Fruit fly (Drosophila melanogaster) whole organism, pupa: ENCODE measurements around the gene CG46466.

Experiments used
- CG13204 ChIP-seq: fragments of 200-800 bp; sonication (Bioruptor generic); optimal IDR thresholded peaks from 2 replicates; lab custom pipeline; 2018; ENCODE audit warnings: missing biosample characterization, mild to moderate bottlenecking, missing genetic modification characterization, moderate library complexity
- CG14655 ChIP-seq: fragments of 200-800 bp; sonication (Bioruptor generic); optimal IDR thresholded peaks from 3 replicates; lab custom pipeline; 2017; ENCODE audit warnings: mild to moderate bottlenecking, missing biosample characterization, missing genetic modification reagents, missing genetic modification characterization
- CG15710 ChIP-seq: fragments of 200-800 bp; sonication (Bioruptor generic); optimal IDR thresholded peaks from 2 replicates; lab custom pipeline; 2018; ENCODE audit warnings: missing biosample characterization, mild to moderate bottlenecking, missing genetic modification characterization, moderate library complexity
- CG32121 ChIP-seq: fragments of 200-800 bp; sonication (Bioruptor generic); IDR thresholded peaks from 2 replicates; pipeline ENCODE4 v1.3.6; 2022; ENCODE audit warnings: missing biosample characterization, missing genetic modification characterization
- CG34367 ChIP-seq: fragments of 200-800 bp; sonication (Bioruptor generic); optimal IDR thresholded peaks from 2 replicates; lab custom pipeline; 2018; ENCODE audit warnings: missing biosample characterization, mild to moderate bottlenecking, missing genetic modification characterization
- CG4496 ChIP-seq: fragments of 200-800 bp; sonication (Bioruptor generic); IDR thresholded peaks from 3 replicates; pipeline ENCODE4 v1.3.6; 2022; ENCODE audit warnings: missing biosample characterization, missing genetic modification characterization
- CG8159 ChIP-seq: fragments of 200-800 bp; sonication (Bioruptor generic); optimal IDR thresholded peaks from 3 replicates; lab custom pipeline; 2018; ENCODE audit warnings: missing biosample characterization, mild to moderate bottlenecking, missing genetic modification characterization, moderate library complexity
- D1 ChIP-seq: fragments of 200-800 bp; sonication (Bioruptor generic); optimal IDR thresholded peaks from 2 replicates; lab custom pipeline; 2018; ENCODE audit warnings: missing biosample characterization, mild to moderate bottlenecking, missing genetic modification characterization, moderate library complexity
- EcR ChIP-seq: fragments of 200-800 bp; sonication (Bioruptor generic); optimal IDR thresholded peaks from 3 replicates; lab custom pipeline; 2019; ENCODE audit warnings: missing biosample characterization, missing genetic modification characterization, mild to moderate bottlenecking, moderate library complexity, missing genetic modification reagents
- Ets98B ChIP-seq: fragments of 200-800 bp; sonication (Bioruptor generic); IDR thresholded peaks from 2 replicates; pipeline ENCODE4 v1.3.6; 2022; ENCODE audit warnings: missing biosample characterization, missing genetic modification characterization
- Pif1B ChIP-seq: fragments of 200-800 bp; sonication (Bioruptor generic); optimal IDR thresholded peaks from 3 replicates; lab custom pipeline; 2016; ENCODE audit warnings: missing biosample characterization, missing genetic modification characterization
- gl ChIP-seq: fragments of 200-800 bp; sonication (Bioruptor generic); optimal IDR thresholded peaks from 2 replicates; lab custom pipeline; 2018; ENCODE audit warnings: missing biosample characterization, mild to moderate bottlenecking, missing genetic modification characterization

DNA sequence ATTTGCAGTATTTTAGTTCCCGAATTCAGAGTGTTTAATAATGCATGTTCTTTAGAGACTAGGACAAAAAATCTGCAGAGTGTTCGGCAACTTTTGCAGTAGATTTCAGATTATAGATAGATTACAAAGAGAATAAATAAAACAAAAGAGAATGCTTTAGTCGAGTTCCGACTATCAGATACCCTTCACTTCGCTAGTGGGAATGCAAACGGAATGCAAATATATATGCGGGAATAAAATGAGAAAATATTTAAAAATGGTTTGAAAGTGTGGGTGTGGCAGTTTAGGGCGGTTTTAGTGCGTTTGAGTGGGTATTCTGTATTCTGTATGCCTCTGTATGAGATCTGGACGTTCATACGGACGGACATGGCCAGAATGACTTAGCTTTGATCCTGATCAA, 43.9 kb upstream of the CG46466 start:
- TF ChIP-seq gl (no peak), CG14655 (GFP tag; lab: Kevin White, UChicago) (no peak), CG4496 (GFP tag; lab: Robert Waterston, UW) (no peak), Ets98B (no peak), CG13204 (GFP tag; lab: Kevin White, UChicago) (no peak), CG32121 (GFP tag; lab: Robert Waterston, UW) (no peak), D1 (tag; lab: Kevin White, UChicago) (no peak), CG34367 (tag; lab: Kevin White, UChicago) (no peak), CG8159 (tag; lab: Kevin White, UChicago) (no peak), Pif1B (no peak), CG15710 (tag; lab: Kevin White, UChicago) (no peak), EcR (GFP tag; lab: Kevin White, UChicago) (no peak)
